Worm (Caenorhabditis elegans): ENCODE data around the gene sumv-2.

sumv-2 gene

ce11 chrV:4676092-4676491 lies 58.7 kb downstream of the sumv-2 start, which contains the start of gene K03B4.6:
Gene K03B4.6 (minus strand): TSS chrV:4676192.
- no peak for TF ChIP-seq hlh-12 (tag; optimal IDR thresholded peaks at IDR 0.05)
- no peak for TF ChIP-seq ets-4 (GFP tag; optimal IDR thresholded peaks at IDR 0.05)

ce11 chrV:4676812-4677211 lies 59.5 kb downstream of the sumv-2 start:
- TF ChIP-seq lin-54 (GFP tag; optimal IDR thresholded peaks at IDR 0.05) (no peak), cebp-1 (GFP tag; IDR thresholded peaks at IDR 0.05) (no peak), cebp-1 (tag; optimal IDR thresholded peaks at IDR 0.05) (no peak), T07F8.4 (tag; optimal IDR thresholded peaks at IDR 0.05) (no peak), nhr-120 (GFP tag; IDR thresholded peaks at IDR 0.05) (no peak), ztf-28 (GFP tag; IDR thresholded peaks at IDR 0.05) (no peak), ceh-79 (tag; optimal IDR thresholded peaks at IDR 0.05) (no peak), snpc-4 (GFP tag; optimal IDR thresholded peaks at IDR 0.05) (no peak), snpc-4 (tag; optimal IDR thresholded peaks at IDR 0.05) (no peak), K11D2.4 (GFP tag; IDR thresholded peaks at IDR 0.05) (no peak), mcd-1 (GFP tag; IDR thresholded peaks at IDR 0.05) (no peak), nfyb-1 (GFP tag; IDR thresholded peaks at IDR 0.05) (no peak), ets-4 (GFP tag; optimal IDR thresholded peaks at IDR 0.05) (no peak), snpc-3.4 (tag; optimal IDR thresholded peaks at IDR 0.05) (no peak), zfh-2 (GFP tag; conservative IDR thresholded peaks at IDR 0.05) (no peak), madf-3 (GFP tag; IDR thresholded peaks at IDR 0.05) (no peak), Y56A3A.18 (GFP tag; IDR thresholded peaks at IDR 0.05) (no peak), ceh-27 (GFP tag; optimal IDR thresholded peaks at IDR 0.05) (no peak), sptf-2 (GFP tag; optimal IDR thresholded peaks at IDR 0.05) (no peak), repo-1 (tag; optimal IDR thresholded peaks at IDR 0.05) (no peak), ztf-22 (GFP tag; optimal IDR thresholded peaks at IDR 0.05) (no peak)

Data from whole organism, young adult.